Worm (Caenorhabditis elegans) whole organism, L4/young adult: ENCODE results near the gene C27D6.1.

Source experiments
- dao-5 ChIP-seq: sonication (generic microtip); optimal IDR thresholded peaks from 2 replicates; lab custom pipeline; 2016; ENCODE audit warnings: missing genotype, missing genetic modification characterization, moderate library complexity, missing compliant biosample characterization
- him-1 ChIP-seq: sonication (generic microtip); optimal IDR thresholded peaks from 2 replicates; lab custom pipeline; 2016; ENCODE audit warnings: missing genotype, missing genetic modification reagents, missing genetic modification characterization, missing compliant biosample characterization

DNA sequence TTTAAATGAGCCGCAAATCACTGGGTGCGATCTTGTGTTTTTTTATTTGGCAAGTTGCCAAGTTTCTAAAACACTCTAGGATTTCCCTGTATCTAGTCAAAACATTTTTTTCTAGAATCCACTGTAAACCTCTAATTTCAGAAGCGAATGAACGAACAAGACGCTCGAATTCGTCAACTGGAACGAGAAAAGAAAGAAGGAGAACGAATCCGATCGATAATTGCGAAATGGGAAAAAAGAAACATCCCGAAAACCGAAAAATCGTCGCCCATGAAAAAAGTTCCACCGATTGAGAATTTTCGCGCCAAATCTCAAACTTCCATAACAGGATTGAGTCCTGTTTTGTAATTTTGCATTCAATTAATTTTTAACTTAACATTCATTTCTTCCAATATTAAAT lies 4.4 kb downstream of the C27D6.1 start:
- TF ChIP-seq him-1 = no peak
- TF ChIP-seq dao-5 (tag; lab: Kevin White, UChicago) = no peak
